Worm (Caenorhabditis elegans): ENCODE results near the gene T19H12.6.

The T19H12.6 gene

ce11 chrV:4844591-4844990 lies 32.9 kb downstream of the T19H12.6 start, which contains the start of gene abhd-5.2 (continued):
- no peak for TF ChIP-seq nhr-76 (tag; optimal IDR thresholded peaks at IDR 0.05)
- TF ChIP-seq aha-1 (tag): no peak
- TF ChIP-seq jun-1 (tag; optimal IDR thresholded peaks at IDR 0.05): no peak
- peak; percentile 99 for TF ChIP-seq hlh-30 (tag; optimal IDR thresholded peaks at IDR 0.05; ENCODE audit: insufficient read depth)
- peak; percentile 53 for TF ChIP-seq mep-1 (tag; optimal IDR thresholded peaks at IDR 0.05)
- TF ChIP-seq daf-12 (tag; optimal IDR thresholded peaks at IDR 0.05): no peak

DNA sequence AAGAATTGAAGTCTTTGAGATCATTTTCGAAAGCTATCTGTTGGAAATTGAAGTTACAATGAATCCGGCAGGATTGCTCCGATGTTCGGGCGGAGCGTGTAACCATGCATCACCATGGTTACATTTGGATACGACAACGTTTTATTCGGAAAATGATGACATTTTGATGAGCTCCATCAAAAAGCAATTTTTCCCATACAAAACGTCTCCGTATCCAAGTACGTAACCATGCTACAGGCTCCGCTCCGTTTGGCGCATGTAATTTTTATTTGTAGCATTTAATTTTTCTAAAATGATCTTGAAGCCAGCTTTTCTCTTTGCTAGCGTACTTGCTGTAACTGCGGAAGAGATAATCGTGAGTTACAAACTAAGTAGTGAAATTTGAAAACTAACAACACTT lies 34.9 kb downstream of the T19H12.6 start, which contains the start of the genes cwp-2 and cwp-3:
TSS of gene cwp-2 (minus strand) at position 101 of the 400 bp plus-strand sequence.
TSS of gene cwp-3 (plus strand) at position 293 of the 400 bp plus-strand sequence.
- TF ChIP-seq dmd-8 (GFP tag; IDR thresholded peaks at IDR 0.05): no peak
- no peak for TF ChIP-seq nhr-11 (tag; optimal IDR thresholded peaks at IDR 0.05)
- TF ChIP-seq dmd-9 (GFP tag; IDR thresholded peaks at IDR 0.05): no peak
- TF ChIP-seq ZK337.2 (GFP tag; IDR thresholded peaks at IDR 0.05): no peak
- no peak for TF ChIP-seq lin-39 (tag; optimal IDR thresholded peaks at IDR 0.05)
- no peak for TF ChIP-seq F44E2.7 (GFP tag; IDR thresholded peaks at IDR 0.05)
- no peak for TF ChIP-seq mep-1 (tag; optimal IDR thresholded peaks at IDR 0.05)
- TF ChIP-seq madf-9 (GFP tag; conservative IDR thresholded peaks at IDR 0.05): no peak
- no peak for TF ChIP-seq hmg-1.1 (GFP tag; IDR thresholded peaks at IDR 0.05)
- no peak for TF ChIP-seq jun-1 (tag; optimal IDR thresholded peaks at IDR 0.05)
- TF ChIP-seq daf-16 (GFP tag; optimal IDR thresholded peaks at IDR 0.05): no peak
- TF ChIP-seq daf-16 (tag; optimal IDR thresholded peaks at IDR 0.05): no peak
- no peak for TF ChIP-seq zag-1 (tag; optimal IDR thresholded peaks at IDR 0.05)
- TF ChIP-seq ceh-82 (tag; optimal IDR thresholded peaks at IDR 0.05): no peak
- TF ChIP-seq nhr-25 (tag; optimal IDR thresholded peaks at IDR 0.05; ENCODE audit: borderline replicate concordance, insufficient read depth): no peak
- TF ChIP-seq F26F4.8 (GFP tag; conservative IDR thresholded peaks at IDR 0.05): no peak

DNA sequence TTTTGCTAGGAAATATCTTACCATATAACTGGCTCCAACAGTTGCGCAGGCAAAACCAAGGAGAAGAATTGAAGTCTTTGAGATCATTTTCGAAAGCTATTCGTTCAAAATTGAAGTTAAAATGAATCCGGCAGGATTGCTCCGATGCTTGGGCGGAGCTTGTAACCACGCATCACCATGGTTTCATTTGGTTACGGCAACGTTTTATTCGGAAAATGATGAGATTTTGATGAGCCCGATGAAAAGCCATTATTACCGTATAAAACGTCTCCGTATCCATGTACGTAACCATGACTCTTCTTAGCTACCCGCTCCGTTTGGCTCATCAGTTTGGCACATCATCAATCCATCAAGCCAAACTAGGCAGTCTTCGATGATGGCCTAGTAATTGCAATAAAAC lies 36.3 kb downstream of the T19H12.6 start, which contains the start of gene cwp-1:
TSS of gene cwp-1 (minus strand) at position 101 of the 400 bp plus-strand sequence.
- TF ChIP-seq attf-4 (tag; optimal IDR thresholded peaks at IDR 0.05): no peak
- no peak for TF ChIP-seq zfp-3 (GFP tag; conservative IDR thresholded peaks at IDR 0.05)
- no peak for TF ChIP-seq tag-97 (GFP tag; IDR thresholded peaks at IDR 0.05)
- TF ChIP-seq lim-7 (GFP tag; IDR thresholded peaks at IDR 0.05): no peak
- TF ChIP-seq lin-39 (tag; optimal IDR thresholded peaks at IDR 0.05): no peak
- TF ChIP-seq php-3 (GFP tag; IDR thresholded peaks at IDR 0.05): no peak
- no peak for TF ChIP-seq Y48G9A.11 (GFP tag; IDR thresholded peaks at IDR 0.05)
- no peak for TF ChIP-seq snpc-4 (tag; optimal IDR thresholded peaks at IDR 0.05)
- TF ChIP-seq ztf-7 (tag; optimal IDR thresholded peaks at IDR 0.05): no peak
- no peak for TF ChIP-seq T26A8.4 (GFP tag; IDR thresholded peaks at IDR 0.05)
- no peak for TF ChIP-seq ceh-32 (tag; optimal IDR thresholded peaks at IDR 0.05; ENCODE audit: poor library complexity)
- TF ChIP-seq lin-38 (GFP tag; IDR thresholded peaks at IDR 0.05): no peak
- no peak for TF ChIP-seq lin-15B (tag; optimal IDR thresholded peaks at IDR 0.05)
- no peak for TF ChIP-seq lin-29 (GFP tag; IDR thresholded peaks at IDR 0.05)
- TF ChIP-seq nhr-102 (tag; optimal IDR thresholded peaks at IDR 0.05): no peak
- TF ChIP-seq zag-1 (tag; optimal IDR thresholded peaks at IDR 0.05): no peak

DNA sequence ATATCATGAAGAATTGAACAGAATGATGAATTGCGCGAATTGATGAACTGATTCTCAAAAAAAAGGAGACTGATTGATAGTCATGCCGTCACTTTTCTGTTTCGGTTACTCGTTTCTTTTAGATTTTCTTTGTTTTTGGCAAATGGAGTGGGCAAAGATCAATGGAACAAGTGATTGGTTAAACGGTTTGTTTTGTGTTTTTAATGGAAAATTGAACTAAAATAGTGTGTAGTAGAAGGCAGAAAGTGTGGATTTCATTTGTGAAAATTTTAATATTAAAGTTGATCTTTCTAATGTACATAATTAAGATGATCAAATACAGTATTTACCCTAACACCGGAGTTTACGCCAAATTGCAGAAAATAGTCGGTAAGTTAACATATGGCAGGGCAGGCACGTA lies 37.6 kb downstream of the T19H12.6 start, which contains the start of gene nas-9:
TSS of gene nas-9 (minus strand) at position 101 of the 400 bp plus-strand sequence.
- TF ChIP-seq F44E2.7 (GFP tag; IDR thresholded peaks at IDR 0.05): no peak
- no peak for TF ChIP-seq hmg-1.1 (GFP tag; IDR thresholded peaks at IDR 0.05)
- peak; percentile 4 for TF ChIP-seq nhr-28 (tag; optimal IDR thresholded peaks at IDR 0.05)

- TF ChIP-seq madf-9 (GFP tag; conservative IDR thresholded peaks at IDR 0.05) (no peak), aly-2 (tag; optimal IDR thresholded peaks at IDR 0.05) (no peak), ceh-20 (GFP tag; IDR thresholded peaks at IDR 0.05) (no peak), lin-38 (GFP tag; IDR thresholded peaks at IDR 0.05) (no peak), attf-4 (tag; optimal IDR thresholded peaks at IDR 0.05) (no peak), gei-8 (GFP tag; optimal IDR thresholded peaks at IDR 0.05) (no peak), nhr-10 (tag; optimal IDR thresholded peaks at IDR 0.05) (no peak), Y5F2A.4 (GFP tag; optimal IDR thresholded peaks at IDR 0.05) (no peak), Y105C5A.15 (GFP tag; IDR thresholded peaks at IDR 0.05) (no peak), tra-1 (GFP tag; IDR thresholded peaks at IDR 0.05) (no peak), duxl-1 (tag; optimal IDR thresholded peaks at IDR 0.05; ENCODE audit: poor library complexity) (no peak), F44E2.7 (GFP tag; IDR thresholded peaks at IDR 0.05) (no peak), nhr-11 (tag; optimal IDR thresholded peaks at IDR 0.05) (no peak), dmd-9 (GFP tag; IDR thresholded peaks at IDR 0.05) (no peak)
Observed at ce11 chrV:4834277-4834676, 43.2 kb downstream of the T19H12.6 start, which contains the start of gene C37H5.14. TSS of gene C37H5.14 (minus strand) at chrV:4834377.
